Fruit fly (Drosophila melanogaster) whole organism, pupa: Measurements from ENCODE around the gene trn.

Experiments used
- CG10348 ChIP-seq: fragments of 200-800 bp; sonication (Bioruptor generic); IDR thresholded peaks from 2 replicates; pipeline ENCODE4 v1.3.6; 2022; ENCODE audit warnings: missing biosample characterization, missing genetic modification characterization
- CG13204 ChIP-seq: fragments of 200-800 bp; sonication (Bioruptor generic); optimal IDR thresholded peaks from 2 replicates; lab custom pipeline; 2018; ENCODE audit warnings: missing biosample characterization, mild to moderate bottlenecking, missing genetic modification characterization, moderate library complexity
- CG14655 ChIP-seq: fragments of 200-800 bp; sonication (Bioruptor generic); optimal IDR thresholded peaks from 3 replicates; lab custom pipeline; 2017; ENCODE audit warnings: mild to moderate bottlenecking, missing biosample characterization, missing genetic modification reagents, missing genetic modification characterization
- CG17806 ChIP-seq: fragments of 200-800 bp; sonication (Bioruptor generic); optimal IDR thresholded peaks from 2 replicates; lab custom pipeline; 2018; ENCODE audit warnings: missing biosample characterization, mild to moderate bottlenecking, missing genetic modification characterization, moderate library complexity
- CG34367 ChIP-seq: fragments of 200-800 bp; sonication (Bioruptor generic); optimal IDR thresholded peaks from 2 replicates; lab custom pipeline; 2018; ENCODE audit warnings: missing biosample characterization, mild to moderate bottlenecking, missing genetic modification characterization
- CG4496 ChIP-seq: fragments of 200-800 bp; sonication (Bioruptor generic); IDR thresholded peaks from 3 replicates; pipeline ENCODE4 v1.3.6; 2022; ENCODE audit warnings: missing biosample characterization, missing genetic modification characterization
- CG8159 ChIP-seq: fragments of 200-800 bp; sonication (Bioruptor generic); optimal IDR thresholded peaks from 3 replicates; lab custom pipeline; 2018; ENCODE audit warnings: missing biosample characterization, mild to moderate bottlenecking, missing genetic modification characterization, moderate library complexity
- CG8301 ChIP-seq: fragments of 200-800 bp; sonication (Bioruptor generic); optimal IDR thresholded peaks from 2 replicates; lab custom pipeline; 2018; ENCODE audit warnings: missing biosample characterization, mild to moderate bottlenecking, missing genetic modification characterization
- CG9948 ChIP-seq: fragments of 200-800 bp; sonication (Bioruptor generic); optimal IDR thresholded peaks from 2 replicates; lab custom pipeline; 2018; ENCODE audit warnings: missing biosample characterization, mild to moderate bottlenecking, missing genetic modification characterization, moderate library complexity
- EcR ChIP-seq: fragments of 200-800 bp; sonication (Bioruptor generic); optimal IDR thresholded peaks from 3 replicates; lab custom pipeline; 2019; ENCODE audit warnings: missing biosample characterization, missing genetic modification characterization, mild to moderate bottlenecking, moderate library complexity, missing genetic modification reagents

DNA sequence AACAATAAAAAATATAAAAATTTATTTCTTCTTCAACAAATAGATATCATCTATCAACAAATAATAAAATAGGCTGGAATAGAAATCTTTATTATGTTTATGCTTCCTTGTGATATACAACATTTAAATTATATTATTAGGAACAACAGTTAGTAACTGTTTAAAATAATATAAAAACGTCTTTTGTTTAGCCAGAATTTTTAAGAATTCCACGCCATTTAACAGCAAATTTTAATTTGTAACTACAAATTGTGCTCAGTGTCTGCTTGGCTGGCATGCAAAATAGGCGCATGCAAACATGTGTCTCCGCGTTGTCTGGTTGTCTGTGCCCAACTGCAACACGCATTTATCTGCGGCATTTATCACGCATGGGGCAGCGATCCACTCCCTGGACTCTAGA is 4.7 kb upstream of the trn start:
- TF ChIP-seq CG34367 (tag; lab: Kevin White, UChicago) (peak; percentile 75), EcR (GFP tag; lab: Kevin White, UChicago) (no peak), CG10348 (GFP tag; lab: Robert Waterston, UW) (no peak), CG13204 (GFP tag; lab: Kevin White, UChicago) (peak; percentile 4), CG17806 (tag; lab: Kevin White, UChicago) (peak; percentile 73), CG4496 (GFP tag; lab: Robert Waterston, UW) (peak; percentile 55; the same call in 1 of the 3 replicates), CG9948 (tag; lab: Kevin White, UChicago) (peak; percentile 81), CG14655 (GFP tag; lab: Kevin White, UChicago) (peak; percentile 81), CG8159 (tag; lab: Kevin White, UChicago) (peak; percentile 82), CG8301 (tag; lab: Kevin White, UChicago) (peak; percentile 60)
